Worm (Caenorhabditis elegans) whole organism, midembryonic: ENCODE results near the gene Y57A10A.24.

Experiments used
- T22C8.4 ChIP-seq: fragments of 200-800 bp; sonication (Bioruptor generic); IDR thresholded peaks from 2 replicates; pipeline ENCODE4 v1.3.6; 2022; ENCODE audit warnings: missing genetic modification characterization, missing compliant biosample characterization
- cog-1 ChIP-seq: sonication (generic microtip); optimal IDR thresholded peaks from 2 replicates; lab custom pipeline; 2016; ENCODE audit warnings: missing genetic modification characterization, missing compliant biosample characterization
- flt-1 ChIP-seq: fragments of 200-800 bp; sonication (Bioruptor generic); IDR thresholded peaks from 2 replicates; pipeline ENCODE4 v1.3.6; 2022; ENCODE audit warnings: missing genetic modification characterization, missing compliant biosample characterization
- klf-2 ChIP-seq: fragments of 200-800 bp; sonication (Bioruptor generic); conservative IDR thresholded peaks from 2 replicates; pipeline ENCODE4 v1.3.6; 2022; ENCODE audit warnings: missing genetic modification reagents, missing genetic modification characterization, missing compliant biosample characterization
- med-1 ChIP-seq: sonication (generic microtip); optimal IDR thresholded peaks from 2 replicates; lab custom pipeline; 2017; ENCODE audit warnings: missing genetic modification characterization, mild to moderate bottlenecking, missing compliant biosample characterization, antibody characterized with exemption, missing genetic modification reagents; ENCODE audit not compliant: insufficient read depth
- ref-1 ChIP-seq: fragments of 200-800 bp; sonication (Bioruptor generic); conservative IDR thresholded peaks from 2 replicates; pipeline ENCODE4 v1.3.6; 2022; ENCODE audit warnings: missing genetic modification reagents, missing genetic modification characterization, missing compliant biosample characterization
- tab-1 ChIP-seq: fragments of 200-800 bp; sonication (Bioruptor generic); IDR thresholded peaks from 2 replicates; pipeline ENCODE4 v1.3.6; 2022; ENCODE audit warnings: missing genetic modification characterization, missing compliant biosample characterization
- ztf-23 ChIP-seq: fragments of 200-800 bp; sonication (Bioruptor generic); IDR thresholded peaks from 2 replicates; pipeline ENCODE4 v1.3.6; 2022; ENCODE audit warnings: missing genetic modification reagents, missing genetic modification characterization, missing compliant biosample characterization
- ztf-29 ChIP-seq: fragments of 200-800 bp; sonication (Bioruptor generic); IDR thresholded peaks from 2 replicates; pipeline ENCODE4 v1.3.6; 2022; ENCODE audit warnings: missing genetic modification reagents, missing genetic modification characterization, missing compliant biosample characterization

Gene Y57A10A.24

DNA sequence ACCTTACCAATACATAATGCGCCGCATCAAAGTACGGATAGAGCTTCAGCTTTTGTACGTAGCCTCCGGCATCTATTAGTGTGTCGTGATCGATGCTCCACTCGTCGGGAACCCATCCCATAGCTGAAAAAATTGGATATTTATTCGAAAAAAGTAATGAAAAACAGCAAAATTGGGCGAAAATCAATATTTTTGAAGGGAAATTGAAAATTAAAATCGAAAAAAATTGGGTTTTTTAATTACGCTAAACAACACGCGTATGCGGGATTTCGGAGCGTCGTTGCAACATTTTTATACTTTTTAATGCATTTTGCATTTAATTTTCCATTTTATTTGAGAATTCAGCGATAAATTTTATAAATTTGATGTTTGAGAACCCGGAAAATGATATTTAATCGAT is 36.5 kb downstream of the Y57A10A.24 start, which contains the start of the genes tric-1B.2 and Y57A10A.29:
TSS of gene tric-1B.2 (minus strand) at position 129 of the 400 bp plus-strand sequence.
TSS of gene Y57A10A.29 (plus strand) at position 303 of the 400 bp plus-strand sequence.
- TF ChIP-seq ztf-23 (GFP tag; lab: Robert Waterston, UW) (no peak), ztf-29 (no peak), cog-1 (tag; lab: Kevin White, UChicago) (no peak), med-1 (GFP tag; lab: Kevin White, UChicago) (no peak)

DNA sequence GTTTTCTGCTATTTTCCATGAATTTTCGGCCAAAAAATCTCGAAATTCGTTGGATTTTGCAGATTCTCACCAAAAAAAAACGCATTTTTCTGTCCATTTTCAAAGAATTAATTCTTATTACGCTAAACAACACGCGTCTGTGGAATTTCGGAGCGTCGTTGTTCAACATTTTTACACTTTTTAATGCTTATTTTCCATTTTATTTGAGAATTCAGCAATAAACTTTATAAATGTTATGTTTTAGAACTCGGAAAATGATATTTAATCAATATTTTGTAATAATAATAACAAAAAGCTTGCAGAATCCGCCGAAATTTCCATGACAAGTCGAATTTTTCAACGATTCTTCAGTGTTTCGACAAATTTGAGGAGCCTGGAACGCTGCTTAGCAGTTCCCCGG is 37.6 kb downstream of the Y57A10A.24 start, which contains the start of gene ife-5:
TSS of gene ife-5 (plus strand) at position 301 of the 400 bp plus-strand sequence.
- no peak for TF ChIP-seq ztf-23 (GFP tag; lab: Robert Waterston, UW)
- no peak for TF ChIP-seq flt-1 (GFP tag; lab: Robert Waterston, UW)
- no peak for TF ChIP-seq T22C8.4 (GFP tag; lab: Robert Waterston, UW)
- no peak for TF ChIP-seq ref-1
- TF ChIP-seq cog-1 (tag; lab: Kevin White, UChicago), result no peak
- no peak for TF ChIP-seq ztf-29
- TF ChIP-seq klf-2 (GFP tag; lab: Robert Waterston, UW), result no peak
- no peak for TF ChIP-seq med-1 (GFP tag; lab: Kevin White, UChicago)
- TF ChIP-seq tab-1, result no peak

DNA sequence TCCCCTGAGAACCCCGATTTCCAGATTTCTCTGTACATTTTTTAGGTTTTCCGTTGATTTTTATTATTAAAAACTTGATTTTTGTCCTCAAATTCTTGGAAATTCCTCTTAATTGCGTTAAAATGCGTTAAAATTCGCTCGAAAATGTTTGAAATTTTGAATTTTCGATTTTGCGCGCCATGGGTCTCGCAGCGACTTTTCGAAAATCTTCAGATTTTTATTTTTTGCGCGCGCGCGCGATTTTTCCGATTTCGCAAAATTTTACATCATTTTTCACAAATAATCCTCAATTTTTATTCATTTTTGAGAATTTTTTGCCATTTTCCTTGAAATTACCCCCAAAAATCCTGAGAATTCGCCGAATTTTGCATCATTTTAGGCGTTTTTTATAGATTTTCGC is 41.3 kb downstream of the Y57A10A.24 start:
- no peak for TF ChIP-seq T22C8.4 (GFP tag; lab: Robert Waterston, UW)

DNA sequence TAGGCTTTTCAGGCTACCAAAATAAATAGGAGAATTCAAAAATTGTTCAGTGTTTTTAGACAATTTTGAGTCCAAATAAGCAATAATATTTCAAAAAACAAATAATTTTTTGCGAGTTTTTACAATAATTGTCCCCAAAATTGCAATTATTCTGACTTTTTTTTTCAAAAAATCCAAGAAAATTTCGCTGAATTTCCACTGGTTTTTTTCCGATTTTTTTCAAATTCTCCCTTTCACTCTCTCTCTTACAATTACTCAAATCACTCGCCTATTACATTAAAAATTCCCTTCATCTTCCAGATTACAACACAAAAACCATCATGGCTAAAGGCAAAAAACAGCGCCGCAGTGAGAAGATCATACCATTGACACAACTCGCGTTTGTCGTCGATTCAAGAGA is 46.3 kb downstream of the Y57A10A.24 start, which contains the start of gene Y57A10A.31:
TSS of gene Y57A10A.31 (plus strand) at position 301 of the 400 bp plus-strand sequence.
- TF ChIP-seq ztf-29 (no peak), T22C8.4 (GFP tag; lab: Robert Waterston, UW) (no peak), cog-1 (tag; lab: Kevin White, UChicago) (no peak), tab-1 (no peak), ref-1 (no peak), flt-1 (GFP tag; lab: Robert Waterston, UW) (no peak), med-1 (GFP tag; lab: Kevin White, UChicago) (no peak), ztf-23 (GFP tag; lab: Robert Waterston, UW) (no peak), klf-2 (GFP tag; lab: Robert Waterston, UW) (no peak)

DNA sequence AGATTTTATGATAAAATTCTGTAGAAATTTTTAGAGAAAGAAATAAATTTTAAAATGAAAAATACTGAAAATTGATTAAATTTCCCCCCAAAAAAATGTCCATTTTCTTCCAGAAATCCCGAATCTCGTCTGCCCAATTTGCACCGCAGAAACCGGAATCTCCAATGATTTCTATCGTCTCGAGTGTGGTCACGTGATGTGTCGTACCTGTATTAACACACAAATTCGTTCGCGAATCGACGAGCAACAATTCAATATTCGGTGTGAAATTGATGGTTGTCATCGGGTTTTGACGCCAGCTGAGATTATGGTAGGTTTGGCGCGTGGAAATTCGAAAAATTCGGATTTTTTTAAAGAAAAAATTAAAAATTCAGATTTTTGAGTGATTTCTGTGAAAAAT is 53.8 kb downstream of the Y57A10A.24 start:
- no peak for TF ChIP-seq ztf-23 (GFP tag; lab: Robert Waterston, UW)
- TF ChIP-seq tab-1, result no peak
- TF ChIP-seq med-1 (GFP tag; lab: Kevin White, UChicago), result no peak
- TF ChIP-seq ztf-29, result no peak
- TF ChIP-seq flt-1 (GFP tag; lab: Robert Waterston, UW), result no peak
- TF ChIP-seq ref-1, result no peak
- no peak for TF ChIP-seq cog-1 (tag; lab: Kevin White, UChicago)
- TF ChIP-seq T22C8.4 (GFP tag; lab: Robert Waterston, UW), result no peak
- TF ChIP-seq klf-2 (GFP tag; lab: Robert Waterston, UW), result no peak
